Fruit fly (Drosophila melanogaster) whole organism, embryonic: ENCODE data around the gene Brms1.

Source experiments
- Asciz ChIP-seq: fragments of 200-800 bp; sonication (Bioruptor generic); optimal IDR thresholded peaks from 2 replicates; lab custom pipeline; 2017; ENCODE audit warnings: missing biosample characterization, mild to moderate bottlenecking, missing genetic modification characterization, missing genetic modification reagents
- CG10431 ChIP-seq: fragments of 200-800 bp; sonication (Bioruptor generic); optimal IDR thresholded peaks from 3 replicates; lab custom pipeline; 2018; ENCODE audit warnings: missing biosample characterization, mild to moderate bottlenecking, missing genetic modification characterization
- CG10462 ChIP-seq: fragments of 200-800 bp; sonication (Bioruptor generic); optimal IDR thresholded peaks from 2 replicates; lab custom pipeline; 2016; ENCODE audit warnings: missing biosample characterization, missing genetic modification characterization
- CG10543 ChIP-seq: fragments of 200-800 bp; sonication (Bioruptor generic); optimal IDR thresholded peaks from 3 replicates; lab custom pipeline; 2017; ENCODE audit warnings: missing biosample characterization, mild to moderate bottlenecking, missing genetic modification characterization, moderate library complexity
- CG1233 ChIP-seq: fragments of 200-800 bp; sonication (Bioruptor generic); optimal IDR thresholded peaks from 4 replicates; lab custom pipeline; 2018; ENCODE audit warnings: missing biosample characterization, mild to moderate bottlenecking, missing genetic modification characterization
- CG12659 ChIP-seq: fragments of 200-800 bp; sonication (Bioruptor generic); optimal IDR thresholded peaks from 3 replicates; lab custom pipeline; 2017; ENCODE audit warnings: mild to moderate bottlenecking, missing biosample characterization, missing genetic modification reagents, missing genetic modification characterization
- CG12769 ChIP-seq: fragments of 200-800 bp; sonication (Bioruptor generic); optimal IDR thresholded peaks from 2 replicates; lab custom pipeline; 2019; ENCODE audit warnings: missing biosample characterization, mild to moderate bottlenecking, missing genetic modification characterization, moderate library complexity
- CG13296 ChIP-seq: fragments of 200-800 bp; sonication (Bioruptor generic); optimal IDR thresholded peaks from 3 replicates; lab custom pipeline; 2018; ENCODE audit warnings: missing biosample characterization, mild to moderate bottlenecking, missing genetic modification characterization
- CG13775 ChIP-seq: fragments of 200-800 bp; sonication (Bioruptor generic); optimal IDR thresholded peaks from 3 replicates; lab custom pipeline; 2017; ENCODE audit warnings: missing biosample characterization, mild to moderate bottlenecking, missing genetic modification characterization
- CG13894 ChIP-seq: fragments of 200-800 bp; sonication (Bioruptor generic); optimal IDR thresholded peaks from 3 replicates; lab custom pipeline; 2018; ENCODE audit warnings: missing biosample characterization, mild to moderate bottlenecking, missing genetic modification characterization, moderate library complexity
- CG14667 ChIP-seq: fragments of 200-800 bp; sonication (Bioruptor generic); IDR thresholded peaks from 2 replicates; pipeline ENCODE4 v1.3.6; 2022; ENCODE audit warnings: missing biosample characterization, missing genetic modification characterization
- CG1529 ChIP-seq: fragments of 200-800 bp; sonication (Bioruptor generic); optimal IDR thresholded peaks from 3 replicates; lab custom pipeline; 2018; ENCODE audit warnings: missing biosample characterization, missing genetic modification characterization
- CG17328 ChIP-seq: fragments of 200-800 bp; sonication (Bioruptor generic); IDR thresholded peaks from 2 replicates; pipeline ENCODE4 v1.3.6; 2022; ENCODE audit warnings: missing biosample characterization, missing genetic modification characterization
- CG17359 ChIP-seq: fragments of 200-800 bp; sonication (Bioruptor generic); optimal IDR thresholded peaks from 3 replicates; lab custom pipeline; 2018; ENCODE audit warnings: missing biosample characterization, mild to moderate bottlenecking, missing genetic modification characterization, moderate library complexity
- CG17385 ChIP-seq: fragments of 200-800 bp; sonication (Bioruptor generic); optimal IDR thresholded peaks from 3 replicates; lab custom pipeline; 2018; ENCODE audit warnings: missing biosample characterization, mild to moderate bottlenecking, missing genetic modification characterization
- CG17568 ChIP-seq: fragments of 200-800 bp; sonication (Bioruptor generic); optimal IDR thresholded peaks from 2 replicates; lab custom pipeline; 2018; ENCODE audit warnings: missing biosample characterization, mild to moderate bottlenecking, missing genetic modification characterization, moderate library complexity
- CG18599 ChIP-seq: fragments of 200-800 bp; sonication (Bioruptor generic); optimal IDR thresholded peaks from 3 replicates; lab custom pipeline; 2017; ENCODE audit warnings: missing biosample characterization, missing genetic modification characterization, mild to moderate bottlenecking, moderate library complexity, missing genetic modification reagents
- CG18619 ChIP-seq: fragments of 200-800 bp; sonication (Bioruptor generic); optimal IDR thresholded peaks from 3 replicates; lab custom pipeline; 2017; ENCODE audit warnings: missing biosample characterization, mild to moderate bottlenecking, missing genetic modification characterization
- CG30431 ChIP-seq: fragments of 200-800 bp; sonication (Bioruptor generic); optimal IDR thresholded peaks from 2 replicates; lab custom pipeline; 2017; ENCODE audit warnings: missing biosample characterization, missing genetic modification characterization
- CG32767 ChIP-seq: fragments of 200-800 bp; sonication (Bioruptor generic); IDR thresholded peaks from 2 replicates; pipeline ENCODE4 v1.3.6; 2022; ENCODE audit warnings: missing biosample characterization, missing genetic modification characterization
- CG33213 ChIP-seq: fragments of 200-800 bp; sonication (Bioruptor generic); optimal IDR thresholded peaks from 3 replicates; lab custom pipeline; 2016; ENCODE audit warnings: missing biosample characterization, missing genetic modification characterization
- CG4707 ChIP-seq: fragments of 200-800 bp; sonication (Bioruptor generic); optimal IDR thresholded peaks from 2 replicates; lab custom pipeline; 2018; ENCODE audit warnings: missing biosample characterization, mild to moderate bottlenecking, missing genetic modification characterization, moderate library complexity
- CG6813 ChIP-seq: fragments of 200-800 bp; sonication (Bioruptor generic); optimal IDR thresholded peaks from 2 replicates; lab custom pipeline; 2017; ENCODE audit warnings: missing biosample characterization, missing genetic modification characterization, mild to moderate bottlenecking, moderate library complexity, missing genetic modification reagents
- CG6854 ChIP-seq: fragments of 200-800 bp; sonication (Bioruptor generic); optimal IDR thresholded peaks from 3 replicates; lab custom pipeline; 2017; ENCODE audit warnings: missing biosample characterization, mild to moderate bottlenecking, missing genetic modification characterization
- CG7271 ChIP-seq: fragments of 200-800 bp; sonication (Bioruptor generic); optimal IDR thresholded peaks from 2 replicates; lab custom pipeline; 2018; ENCODE audit warnings: missing biosample characterization, mild to moderate bottlenecking, missing genetic modification characterization, moderate library complexity
- CG7839 ChIP-seq: fragments of 200-800 bp; sonication (Bioruptor generic); optimal IDR thresholded peaks from 3 replicates; lab custom pipeline; 2018; ENCODE audit warnings: missing biosample characterization, mild to moderate bottlenecking, missing genetic modification characterization, moderate library complexity
- CG8359 ChIP-seq: fragments of 200-800 bp; sonication (Bioruptor generic); optimal IDR thresholded peaks from 2 replicates; lab custom pipeline; 2017; ENCODE audit warnings: missing biosample characterization, mild to moderate bottlenecking, missing genetic modification characterization, borderline replicate concordance
- CHES-1-like ChIP-seq: fragments of 200-800 bp; sonication (Bioruptor generic); optimal IDR thresholded peaks from 2 replicates; lab custom pipeline; 2016; ENCODE audit warnings: missing biosample characterization, missing genetic modification characterization
- D19A ChIP-seq: fragments of 200-800 bp; optimal IDR thresholded peaks from 3 replicates; lab custom pipeline; 2019; ENCODE audit warnings: missing biosample characterization, mild to moderate bottlenecking, missing genetic modification characterization, moderate library complexity
- Dfd ChIP-seq, 2 experiments: fragments of >200 bp; optimal IDR thresholded peaks; 2 replicates each; lab custom pipeline; 2017; ENCODE audit warnings: missing biosample characterization in 2 of 2, missing genetic modification characterization in 2 of 2
- Fer1 ChIP-seq: fragments of 200-800 bp; sonication (Bioruptor generic); optimal IDR thresholded peaks from 2 replicates; lab custom pipeline; 2017; ENCODE audit warnings: missing biosample characterization, mild to moderate bottlenecking, missing genetic modification characterization
- Fer3 ChIP-seq: fragments of 200-800 bp; sonication (Bioruptor generic); optimal IDR thresholded peaks from 2 replicates; lab custom pipeline; 2018; ENCODE audit warnings: missing biosample characterization, mild to moderate bottlenecking, missing genetic modification characterization, moderate library complexity
- H2.0 ChIP-seq: fragments of 200-800 bp; sonication (Bioruptor generic); IDR thresholded peaks from 2 replicates; pipeline ENCODE4 v1.3.6; 2022; ENCODE audit warnings: missing biosample characterization, missing genetic modification characterization
- HHEX ChIP-seq: fragments of 200-800 bp; sonication (Bioruptor generic); optimal IDR thresholded peaks from 3 replicates; lab custom pipeline; 2017; ENCODE audit warnings: missing biosample characterization, mild to moderate bottlenecking, missing genetic modification characterization, missing genetic modification reagents
- MTF-1 ChIP-seq: fragments of 200-800 bp; sonication (Bioruptor generic); optimal IDR thresholded peaks from 2 replicates; lab custom pipeline; 2018; ENCODE audit warnings: missing biosample characterization, mild to moderate bottlenecking, missing genetic modification characterization, borderline replicate concordance
- Sox100B ChIP-seq: fragments of 200-800 bp; sonication (Bioruptor generic); optimal IDR thresholded peaks from 3 replicates; lab custom pipeline; 2018; ENCODE audit warnings: missing biosample characterization, mild to moderate bottlenecking, missing genetic modification characterization
- ara ChIP-seq: fragments of 200-800 bp; sonication (Bioruptor generic); IDR thresholded peaks from 2 replicates; pipeline ENCODE4 v1.3.6; 2022; ENCODE audit warnings: missing biosample characterization, missing genetic modification characterization
- caup ChIP-seq: fragments of 200-800 bp; sonication (Bioruptor generic); optimal IDR thresholded peaks from 3 replicates; lab custom pipeline; 2017; ENCODE audit warnings: missing biosample characterization, mild to moderate bottlenecking, missing genetic modification characterization, moderate library complexity; ENCODE audit not compliant: severe bottlenecking
- gce ChIP-seq: fragments of 200-800 bp; sonication (Bioruptor generic); IDR thresholded peaks from 3 replicates; pipeline ENCODE4 v1.3.6; 2022; ENCODE audit warnings: missing biosample characterization, missing genetic modification characterization
- gfzf ChIP-seq: fragments of 200-800 bp; sonication (Bioruptor generic); optimal IDR thresholded peaks from 2 replicates; lab custom pipeline; 2016; ENCODE audit warnings: missing biosample characterization, mild to moderate bottlenecking, missing genetic modification characterization, moderate library complexity
- insv ChIP-seq, 2 experiments: fragments of 200-800 bp; sonication (Bioruptor generic); optimal IDR thresholded peaks; 3 replicates each; lab custom pipeline; 2016 to 2018; ENCODE audit warnings: missing biosample characterization in 2 of 2, missing genetic modification characterization in 2 of 2
- kni ChIP-seq: fragments of 200-800 bp; sonication (Bioruptor generic); optimal IDR thresholded peaks from 3 replicates; lab custom pipeline; 2017; ENCODE audit warnings: mild to moderate bottlenecking, missing biosample characterization, missing genetic modification reagents, missing genetic modification characterization
- lab ChIP-seq: fragments of 200-800 bp; sonication (Bioruptor generic); optimal IDR thresholded peaks from 3 replicates; lab custom pipeline; 2017; ENCODE audit warnings: missing biosample characterization, missing genetic modification characterization, mild to moderate bottlenecking, moderate library complexity, missing genetic modification reagents
- onecut ChIP-seq: fragments of 200-800 bp; sonication (Bioruptor generic); IDR thresholded peaks from 2 replicates; pipeline ENCODE4 v1.3.6; 2022; ENCODE audit warnings: missing biosample characterization, missing genetic modification characterization
- pfk ChIP-seq: fragments of 200-800 bp; sonication (Bioruptor generic); optimal IDR thresholded peaks from 2 replicates; lab custom pipeline; 2018; ENCODE audit warnings: missing biosample characterization, mild to moderate bottlenecking, missing genetic modification characterization, moderate library complexity
- prd ChIP-seq, 3 experiments: fragments of >200 bp in 2 of 3; fragments of 200-800 bp in 1 of 3; sonication (Bioruptor generic) in 1 of 3; optimal IDR thresholded peaks in 2 of 3; IDR thresholded peaks in 1 of 3; 2 replicates in 2 of 3; 3 replicates in 1 of 3; pipeline versions ENCODE4 v1.3.6 to Lab custom; 2017 to 2022; ENCODE audit warnings: missing biosample characterization in 1 of 3, missing genetic modification characterization in 1 of 3
- sens ChIP-seq: fragments of 200-800 bp; sonication (Bioruptor generic); peaks from one replicate; lab custom pipeline; 2016; ENCODE audit warnings: missing biosample characterization, missing genetic modification characterization
- tna ChIP-seq: fragments of 200-800 bp; sonication (Bioruptor generic); IDR thresholded peaks from 2 replicates; pipeline ENCODE4 v1.3.6; 2022; ENCODE audit warnings: missing biosample characterization, missing genetic modification characterization; ENCODE audit not compliant: partially characterized antibody

Brms1 gene

DNA sequence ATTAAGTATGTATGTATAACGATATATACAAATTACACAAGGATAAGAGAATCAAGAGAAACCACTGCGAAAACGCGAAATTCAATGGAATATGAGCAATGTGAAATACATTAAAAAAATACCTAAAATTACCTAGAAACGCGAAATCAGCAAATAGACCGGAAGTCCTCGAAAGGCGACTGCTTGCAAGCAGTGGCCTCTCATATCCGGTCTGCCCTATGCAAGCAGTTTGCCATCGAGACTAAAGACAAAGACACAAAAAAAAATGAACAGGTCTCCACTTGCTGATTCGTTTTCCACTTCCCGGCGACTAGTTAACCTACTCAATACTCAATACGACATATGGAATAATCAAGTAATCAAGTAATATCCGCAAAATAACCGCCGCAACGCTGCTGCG lies 38.2 kb upstream of the Brms1 start (continued):
- TF ChIP-seq caup (peak; percentile 51), CG6813 (GFP tag; lab: Kevin White, UChicago) (peak; percentile 53), CG12659 (GFP tag; lab: Kevin White, UChicago) (no peak), CG1529 (GFP tag; lab: Kevin White, UChicago) (peak; percentile 9), MTF-1 (GFP tag; lab: Kevin White, UChicago) (peak; percentile 67), CG33213 (GFP tag; lab: Kevin White, UChicago) (peak; percentile 25), CG17385 (peak; percentile 46), prd (optimal IDR thresholded peaks at IDR 0.05; lab: Kevin White, UChicago) (no peak), prd (GFP tag; IDR thresholded peaks at IDR 0.05; lab: Robert Waterston, UW) (no peak), Fer1 (GFP tag; lab: Kevin White, UChicago) (peak; percentile 41), tna (GFP tag; lab: Robert Waterston, UW) (no peak), H2.0 (no peak), Fer3 (tag; lab: Kevin White, UChicago) (peak; percentile 10), CG10543 (GFP tag; lab: Kevin White, UChicago) (peak; percentile 19), Dfd (GFP tag; optimal IDR thresholded peaks at IDR 0.05; lab: Kevin White, UChicago) (no peak), ara (peak; percentile 27; the same call in 1 of the 2 replicates), kni (GFP tag; lab: Kevin White, UChicago) (peak; percentile 26), CG14667 (GFP tag; lab: Robert Waterston, UW) (no peak), D19A (no peak), pfk (GFP tag; lab: Kevin White, UChicago) (peak; percentile 37), CG7271 (peak; percentile 91), CG10431 (GFP tag; lab: Kevin White, UChicago) (peak; percentile 65), lab (GFP tag; lab: Kevin White, UChicago) (peak; percentile 58), CG12769 (tag; lab: Kevin White, UChicago) (no peak), CG8359 (GFP tag; lab: Kevin White, UChicago) (peak; percentile 3), CG6854 (GFP tag; lab: Kevin White, UChicago) (peak; percentile 15), HHEX (peak; percentile 49), sens (GFP tag; lab: Kevin White, UChicago) (peak; percentile 50), insv (GFP tag; optimal IDR thresholded peaks at IDR 0.05; lab: Kevin White, UChicago) (peak in 1 of 2 experiments; percentile 16), gce (0 out of 3 replicates have a peak, but pooled peaks have one; percentile 26), Asciz (peak; percentile 46), CG17328 (GFP tag; lab: Robert Waterston, UW) (peak; percentile 50), CG10462 (GFP tag; lab: Kevin White, UChicago) (no peak), CG13296 (GFP tag; lab: Kevin White, UChicago) (peak; percentile 34), Sox100B (GFP tag; lab: Kevin White, UChicago) (peak; percentile 40), CG1233 (peak; percentile 67), CG18599 (peak; percentile 33), gfzf (GFP tag; lab: Kevin White, UChicago) (no peak), CG7839 (peak; percentile 16), CG17568 (GFP tag; lab: Kevin White, UChicago) (peak; percentile 4), CG4707 (peak; percentile 43), CG30431 (GFP tag; lab: Kevin White, UChicago) (peak; percentile 17), CG17359 (tag; lab: Kevin White, UChicago) (peak; percentile 28), CHES-1-like (GFP tag; lab: Kevin White, UChicago) (no peak), CG32767 (GFP tag; lab: Robert Waterston, UW) (no peak), onecut (GFP tag; lab: Robert Waterston, UW) (peak; percentile 69), CG18619 (GFP tag; lab: Kevin White, UChicago) (peak; percentile 30), CG13894 (tag; lab: Kevin White, UChicago) (peak; percentile 9), CG13775 (peak; percentile 35)
